Fruit fly (Drosophila melanogaster): ENCODE data around the gene CG10068.

dm6 chr3R:7093592-7093991 is 34.2 kb downstream of the CG10068 start:
- TF ChIP-seq D1 (tag; optimal IDR thresholded peaks at IDR 0.05) (no peak), CG10348 (GFP tag; IDR thresholded peaks at IDR 0.05) (no peak), CG32121 (GFP tag; IDR thresholded peaks at IDR 0.05) (no peak), gl (tag; optimal IDR thresholded peaks at IDR 0.05) (no peak)
